Fruit fly (Drosophila melanogaster) whole organism, pupa: ENCODE data around the gene IntS9.

Source experiments
- CG10348 ChIP-seq: fragments of 200-800 bp; sonication (Bioruptor generic); IDR thresholded peaks from 2 replicates; pipeline ENCODE4 v1.3.6; 2022; ENCODE audit warnings: missing biosample characterization, missing genetic modification characterization
- CG12605 ChIP-seq: fragments of 200-800 bp; sonication (Bioruptor generic); IDR thresholded peaks from 2 replicates; pipeline ENCODE4 v1.3.6; 2022; ENCODE audit warnings: missing biosample characterization, missing genetic modification characterization
- CG13204 ChIP-seq: fragments of 200-800 bp; sonication (Bioruptor generic); optimal IDR thresholded peaks from 2 replicates; lab custom pipeline; 2018; ENCODE audit warnings: missing biosample characterization, mild to moderate bottlenecking, missing genetic modification characterization, moderate library complexity
- CG14655 ChIP-seq: fragments of 200-800 bp; sonication (Bioruptor generic); optimal IDR thresholded peaks from 3 replicates; lab custom pipeline; 2017; ENCODE audit warnings: mild to moderate bottlenecking, missing biosample characterization, missing genetic modification reagents, missing genetic modification characterization
- CG15710 ChIP-seq: fragments of 200-800 bp; sonication (Bioruptor generic); optimal IDR thresholded peaks from 2 replicates; lab custom pipeline; 2018; ENCODE audit warnings: missing biosample characterization, mild to moderate bottlenecking, missing genetic modification characterization, moderate library complexity
- CG17806 ChIP-seq: fragments of 200-800 bp; sonication (Bioruptor generic); optimal IDR thresholded peaks from 2 replicates; lab custom pipeline; 2018; ENCODE audit warnings: missing biosample characterization, mild to moderate bottlenecking, missing genetic modification characterization, moderate library complexity
- CG32121 ChIP-seq: fragments of 200-800 bp; sonication (Bioruptor generic); IDR thresholded peaks from 2 replicates; pipeline ENCODE4 v1.3.6; 2022; ENCODE audit warnings: missing biosample characterization, missing genetic modification characterization
- CG34367 ChIP-seq: fragments of 200-800 bp; sonication (Bioruptor generic); optimal IDR thresholded peaks from 2 replicates; lab custom pipeline; 2018; ENCODE audit warnings: missing biosample characterization, mild to moderate bottlenecking, missing genetic modification characterization
- CG4496 ChIP-seq: fragments of 200-800 bp; sonication (Bioruptor generic); IDR thresholded peaks from 3 replicates; pipeline ENCODE4 v1.3.6; 2022; ENCODE audit warnings: missing biosample characterization, missing genetic modification characterization
- CG8159 ChIP-seq: fragments of 200-800 bp; sonication (Bioruptor generic); optimal IDR thresholded peaks from 3 replicates; lab custom pipeline; 2018; ENCODE audit warnings: missing biosample characterization, mild to moderate bottlenecking, missing genetic modification characterization, moderate library complexity
- CG8301 ChIP-seq: fragments of 200-800 bp; sonication (Bioruptor generic); optimal IDR thresholded peaks from 2 replicates; lab custom pipeline; 2018; ENCODE audit warnings: missing biosample characterization, mild to moderate bottlenecking, missing genetic modification characterization
- CG9948 ChIP-seq: fragments of 200-800 bp; sonication (Bioruptor generic); optimal IDR thresholded peaks from 2 replicates; lab custom pipeline; 2018; ENCODE audit warnings: missing biosample characterization, mild to moderate bottlenecking, missing genetic modification characterization, moderate library complexity
- D1 ChIP-seq: fragments of 200-800 bp; sonication (Bioruptor generic); optimal IDR thresholded peaks from 2 replicates; lab custom pipeline; 2018; ENCODE audit warnings: missing biosample characterization, mild to moderate bottlenecking, missing genetic modification characterization, moderate library complexity
- EcR ChIP-seq: fragments of 200-800 bp; sonication (Bioruptor generic); optimal IDR thresholded peaks from 3 replicates; lab custom pipeline; 2019; ENCODE audit warnings: missing biosample characterization, missing genetic modification characterization, mild to moderate bottlenecking, moderate library complexity, missing genetic modification reagents
- Ets98B ChIP-seq: fragments of 200-800 bp; sonication (Bioruptor generic); IDR thresholded peaks from 2 replicates; pipeline ENCODE4 v1.3.6; 2022; ENCODE audit warnings: missing biosample characterization, missing genetic modification characterization
- Pif1A ChIP-seq: fragments of 200-800 bp; sonication (Bioruptor generic); optimal IDR thresholded peaks from 3 replicates; lab custom pipeline; 2016; ENCODE audit warnings: missing biosample characterization, missing genetic modification characterization
- Pif1B ChIP-seq: fragments of 200-800 bp; sonication (Bioruptor generic); optimal IDR thresholded peaks from 3 replicates; lab custom pipeline; 2016; ENCODE audit warnings: missing biosample characterization, missing genetic modification characterization
- Snoo ChIP-seq: fragments of 200-800 bp; sonication (Bioruptor generic); optimal IDR thresholded peaks from 3 replicates; lab custom pipeline; 2017; ENCODE audit warnings: missing biosample characterization, mild to moderate bottlenecking, missing genetic modification characterization, inconsistent platforms
- fd96Ca ChIP-seq: fragments of 200-800 bp; sonication (Bioruptor generic); IDR thresholded peaks from 3 replicates; pipeline ENCODE4 v1.3.6; 2022; ENCODE audit warnings: missing biosample characterization, missing genetic modification characterization
- gl ChIP-seq: fragments of 200-800 bp; sonication (Bioruptor generic); optimal IDR thresholded peaks from 2 replicates; lab custom pipeline; 2018; ENCODE audit warnings: missing biosample characterization, mild to moderate bottlenecking, missing genetic modification characterization
- rn ChIP-seq: fragments of 200-800 bp; sonication (Bioruptor generic); IDR thresholded peaks from 2 replicates; pipeline ENCODE4 v1.3.6; 2022; ENCODE audit warnings: missing biosample characterization, missing genetic modification characterization

IntS9 gene

dm6 chr3L:16131264-16132066 lies 26.0 kb upstream of the IntS9 start, which contains the start of the genes Trs20 and elg1:
Gene Trs20, minus strand, starts transcription at chr3L:16131632.
Gene elg1, plus strand, starts transcription at chr3L:16132028.
- no peak for TF ChIP-seq fd96Ca (GFP tag; lab: Robert Waterston, UW)
- no peak for TF ChIP-seq gl (tag; lab: Kevin White, UChicago)
- TF ChIP-seq CG4496: no peak
- TF ChIP-seq Ets98B (GFP tag; lab: Robert Waterston, UW): peak; percentile 10; the same call in 1 of the 2 replicates
- TF ChIP-seq CG9948 (tag; lab: Kevin White, UChicago): peak; percentile 24
- TF ChIP-seq CG17806 (tag; lab: Kevin White, UChicago): peak; percentile 20
- TF ChIP-seq CG8159 (tag; lab: Kevin White, UChicago): no peak
- TF ChIP-seq CG32121 (GFP tag; lab: Robert Waterston, UW): peak; percentile 40; the same call in 1 of the 2 replicates
- peak; percentile 27 for TF ChIP-seq EcR (GFP tag; lab: Kevin White, UChicago)
- peak; percentile 60 for TF ChIP-seq CG15710 (tag; lab: Kevin White, UChicago)
- TF ChIP-seq CG14655: no peak
- TF ChIP-seq CG34367 (tag; lab: Kevin White, UChicago): peak; percentile 23
- TF ChIP-seq Snoo (tag; lab: Kevin White, UChicago): peak; percentile 49
- no peak for TF ChIP-seq rn (GFP tag; lab: Robert Waterston, UW)

- no peak for TF ChIP-seq CG14655
- no peak for TF ChIP-seq CG17806 (tag; lab: Kevin White, UChicago)
- no peak for TF ChIP-seq EcR (GFP tag; lab: Kevin White, UChicago)
- peak; percentile 23 for TF ChIP-seq Snoo (tag; lab: Kevin White, UChicago)
- no peak for TF ChIP-seq Pif1B (GFP tag; lab: Kevin White, UChicago)
- TF ChIP-seq gl (tag; lab: Kevin White, UChicago): no peak
- no peak for TF ChIP-seq CG34367 (tag; lab: Kevin White, UChicago)
- no peak; the same call in 2 of the 3 replicates for TF ChIP-seq fd96Ca (GFP tag; lab: Robert Waterston, UW)
- TF ChIP-seq CG12605 (GFP tag; lab: Robert Waterston, UW): peak; percentile 7; the same call in 1 of the 2 replicates
- peak; percentile 38 for TF ChIP-seq D1 (tag; lab: Kevin White, UChicago)
- no peak for TF ChIP-seq CG15710 (tag; lab: Kevin White, UChicago)
- peak; percentile 33; the same call in 2 of the 3 replicates for TF ChIP-seq CG4496
- no peak for TF ChIP-seq Pif1A
- TF ChIP-seq CG13204: no peak
- TF ChIP-seq CG10348 (GFP tag; lab: Robert Waterston, UW): no peak
- TF ChIP-seq CG8159 (tag; lab: Kevin White, UChicago): peak; percentile 2
- TF ChIP-seq CG32121 (GFP tag; lab: Robert Waterston, UW): peak; percentile 21; the same call in 1 of the 2 replicates
- no peak for TF ChIP-seq CG8301 (tag; lab: Kevin White, UChicago)
- TF ChIP-seq Ets98B (GFP tag; lab: Robert Waterston, UW): peak; percentile 5; the same call in 1 of the 2 replicates
- TF ChIP-seq CG9948 (tag; lab: Kevin White, UChicago): no peak
- peak; percentile 28; the same call in 1 of the 2 replicates for TF ChIP-seq rn (GFP tag; lab: Robert Waterston, UW)
These were observed 23.7 kb upstream of the IntS9 start, which contains the start of gene SsRbeta for dm6 chr3L:16128973-16129745. Gene SsRbeta, plus strand, starts transcription at chr3L:16129617.

- TF ChIP-seq gl (tag; lab: Kevin White, UChicago) (peak; percentile 86), fd96Ca (GFP tag; lab: Robert Waterston, UW) (peak; percentile 89; the same call in 2 of the 3 replicates), CG10348 (GFP tag; lab: Robert Waterston, UW) (peak; percentile 62), Snoo (tag; lab: Kevin White, UChicago) (peak; percentile 86), CG4496 (peak; percentile 87), CG8159 (tag; lab: Kevin White, UChicago) (peak; percentile 86), CG32121 (GFP tag; lab: Robert Waterston, UW) (peak; percentile 77), Pif1B (GFP tag; lab: Kevin White, UChicago) (no peak), CG15710 (tag; lab: Kevin White, UChicago) (peak; percentile 79), D1 (tag; lab: Kevin White, UChicago) (no peak), EcR (GFP tag; lab: Kevin White, UChicago) (peak; percentile 71), CG34367 (tag; lab: Kevin White, UChicago) (no peak), CG12605 (GFP tag; lab: Robert Waterston, UW) (peak; percentile 63), rn (GFP tag; lab: Robert Waterston, UW) (peak; percentile 75), CG13204 (no peak), CG9948 (tag; lab: Kevin White, UChicago) (peak; percentile 83), Pif1A (no peak), CG17806 (tag; lab: Kevin White, UChicago) (peak; percentile 85), Ets98B (GFP tag; lab: Robert Waterston, UW) (peak; percentile 68), CG8301 (tag; lab: Kevin White, UChicago) (peak; percentile 91)
These were observed 23.1 kb upstream of the IntS9 start, which contains the start of gene Pgm1 for dm6 chr3L:16128481-16128972. Gene Pgm1, minus strand, starts transcription at chr3L:16128531.

- TF ChIP-seq EcR (GFP tag; lab: Kevin White, UChicago): no peak
- no peak for TF ChIP-seq CG4496
- TF ChIP-seq rn (GFP tag; lab: Robert Waterston, UW): no peak
- no peak for TF ChIP-seq Snoo (tag; lab: Kevin White, UChicago)
- TF ChIP-seq fd96Ca (GFP tag; lab: Robert Waterston, UW): no peak
- no peak for TF ChIP-seq Ets98B (GFP tag; lab: Robert Waterston, UW)
- no peak for TF ChIP-seq CG14655
- no peak for TF ChIP-seq CG17806 (tag; lab: Kevin White, UChicago)
- TF ChIP-seq CG15710 (tag; lab: Kevin White, UChicago): no peak
- TF ChIP-seq CG13204: no peak
- no peak for TF ChIP-seq CG8301 (tag; lab: Kevin White, UChicago)
- no peak for TF ChIP-seq gl (tag; lab: Kevin White, UChicago)
- TF ChIP-seq CG32121 (GFP tag; lab: Robert Waterston, UW): no peak
- TF ChIP-seq Pif1A: no peak
- no peak for TF ChIP-seq CG12605 (GFP tag; lab: Robert Waterston, UW)
- TF ChIP-seq CG9948 (tag; lab: Kevin White, UChicago): no peak
- TF ChIP-seq CG8159 (tag; lab: Kevin White, UChicago): no peak
- TF ChIP-seq CG10348 (GFP tag; lab: Robert Waterston, UW): no peak
These were observed 16.4 kb upstream of the IntS9 start, which contains the start of gene Strump for dm6 chr3L:16121791-16122190. Gene Strump, plus strand, starts transcription at chr3L:16122002.
